Worm (Caenorhabditis elegans) whole organism, L4/young adult: Measurements from ENCODE around the gene T10D4.11.
"Not testable (repeated sequence)": the region's sequence is repeated elsewhere in the genome, so short reads cannot be mapped to it uniquely, and the experiment has no call there.

Experiments used
- dao-5 ChIP-seq: sonication (generic microtip); optimal IDR thresholded peaks from 2 replicates; lab custom pipeline; 2016; ENCODE audit warnings: missing genotype, missing genetic modification characterization, moderate library complexity, missing compliant biosample characterization
- him-1 ChIP-seq: sonication (generic microtip); optimal IDR thresholded peaks from 2 replicates; lab custom pipeline; 2016; ENCODE audit warnings: missing genotype, missing genetic modification reagents, missing genetic modification characterization, missing compliant biosample characterization

DNA sequence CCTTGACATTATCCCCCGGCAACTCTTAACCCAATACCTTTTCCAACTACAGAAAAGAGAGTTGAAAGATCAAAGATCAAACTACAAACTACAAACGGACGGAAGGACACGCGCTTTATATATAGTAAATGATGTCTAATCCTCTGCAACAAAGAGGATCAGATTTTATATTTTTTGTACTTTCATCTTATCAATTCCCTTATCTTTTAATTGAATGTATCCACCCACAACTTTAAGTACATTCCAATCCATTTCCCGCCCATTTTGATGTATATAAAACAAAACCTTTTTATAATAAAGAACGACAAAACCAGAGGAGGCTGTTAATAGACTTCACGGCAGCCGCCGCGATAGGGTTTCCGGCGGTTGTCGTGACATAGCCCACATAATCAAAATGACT is 28.2 kb upstream of the T10D4.11 start, which contains the start of gene sri-40:
- not testable (repeated sequence) for TF ChIP-seq him-1, dao-5 (tag; lab: Kevin White, UChicago)
